Worm (Caenorhabditis elegans): ENCODE measurements around the gene clec-175.

Gene clec-175

DNA sequence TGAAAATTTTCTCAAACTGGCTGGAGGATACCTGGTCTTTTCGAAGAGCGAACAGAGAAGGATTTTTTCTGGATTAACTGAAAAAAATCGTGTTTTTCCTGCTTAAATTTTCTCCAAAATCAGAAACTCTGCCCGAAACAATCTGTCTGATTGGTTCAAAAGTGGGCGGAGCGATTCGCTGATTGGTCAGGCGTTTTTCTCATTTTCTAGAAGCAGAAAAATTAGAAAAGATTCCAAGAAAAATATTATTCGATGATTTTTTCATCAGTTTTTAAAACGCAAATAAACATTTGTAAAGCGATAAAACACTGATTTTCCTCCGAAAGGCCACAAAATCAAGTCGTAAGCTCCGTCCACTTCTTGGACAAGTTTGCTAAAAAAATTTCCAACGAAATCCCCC is 23.2 kb upstream of the clec-175 start:
- TF ChIP-seq aly-2 (tag; optimal IDR thresholded peaks at IDR 0.05) = no peak
- TF ChIP-seq nfya-1 (tag; optimal IDR thresholded peaks at IDR 0.05; ENCODE audit: insufficient read depth) = peak; percentile 60
- TF ChIP-seq ama-1 (optimal IDR thresholded peaks at IDR 0.05) = no peak

DNA sequence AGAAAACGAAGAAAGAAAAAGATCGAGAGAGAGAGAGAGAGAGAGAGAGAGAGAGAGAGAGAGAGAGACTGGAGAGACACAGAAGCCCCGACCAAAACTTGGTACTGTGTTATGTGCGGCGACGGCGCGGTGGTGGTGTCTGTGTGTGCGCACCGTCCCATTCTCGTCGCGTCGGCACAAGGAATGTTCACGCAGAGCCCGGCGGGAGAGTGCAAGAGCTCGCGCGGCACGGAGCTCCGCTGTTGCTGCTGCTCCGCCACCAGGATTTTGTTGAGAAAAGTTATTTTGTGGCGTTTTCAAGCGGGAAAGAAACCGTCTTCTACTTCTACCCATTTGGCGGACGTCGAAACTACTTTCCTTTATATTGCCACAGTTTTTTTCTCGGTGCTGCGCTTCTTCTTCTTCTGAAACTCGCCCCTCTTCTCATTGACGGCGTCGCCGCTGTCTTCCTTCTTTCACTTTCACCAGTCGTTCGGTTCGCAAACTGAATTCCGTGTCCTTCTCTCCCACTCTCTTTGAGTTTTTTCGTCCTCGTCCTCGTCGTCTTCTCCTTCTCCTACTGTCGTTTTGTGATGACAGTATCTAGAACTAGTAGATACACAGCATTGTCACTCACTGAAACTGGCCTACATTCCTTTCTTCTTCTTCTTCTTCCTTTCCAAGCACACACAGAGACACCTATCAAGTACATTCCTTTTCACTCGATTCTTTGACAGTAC is 22.6 kb upstream of the clec-175 start:
- TF ChIP-seq pha-4 (tag; optimal IDR thresholded peaks at IDR 0.05) (peak; percentile 63), ama-1 (optimal IDR thresholded peaks at IDR 0.05) (peak; percentile 4), aly-2 (tag; optimal IDR thresholded peaks at IDR 0.05) (no peak), nhr-23 (tag; optimal IDR thresholded peaks at IDR 0.05) (peak; percentile 12), nhr-25 (tag; optimal IDR thresholded peaks at IDR 0.05) (peak; percentile 77)

DNA sequence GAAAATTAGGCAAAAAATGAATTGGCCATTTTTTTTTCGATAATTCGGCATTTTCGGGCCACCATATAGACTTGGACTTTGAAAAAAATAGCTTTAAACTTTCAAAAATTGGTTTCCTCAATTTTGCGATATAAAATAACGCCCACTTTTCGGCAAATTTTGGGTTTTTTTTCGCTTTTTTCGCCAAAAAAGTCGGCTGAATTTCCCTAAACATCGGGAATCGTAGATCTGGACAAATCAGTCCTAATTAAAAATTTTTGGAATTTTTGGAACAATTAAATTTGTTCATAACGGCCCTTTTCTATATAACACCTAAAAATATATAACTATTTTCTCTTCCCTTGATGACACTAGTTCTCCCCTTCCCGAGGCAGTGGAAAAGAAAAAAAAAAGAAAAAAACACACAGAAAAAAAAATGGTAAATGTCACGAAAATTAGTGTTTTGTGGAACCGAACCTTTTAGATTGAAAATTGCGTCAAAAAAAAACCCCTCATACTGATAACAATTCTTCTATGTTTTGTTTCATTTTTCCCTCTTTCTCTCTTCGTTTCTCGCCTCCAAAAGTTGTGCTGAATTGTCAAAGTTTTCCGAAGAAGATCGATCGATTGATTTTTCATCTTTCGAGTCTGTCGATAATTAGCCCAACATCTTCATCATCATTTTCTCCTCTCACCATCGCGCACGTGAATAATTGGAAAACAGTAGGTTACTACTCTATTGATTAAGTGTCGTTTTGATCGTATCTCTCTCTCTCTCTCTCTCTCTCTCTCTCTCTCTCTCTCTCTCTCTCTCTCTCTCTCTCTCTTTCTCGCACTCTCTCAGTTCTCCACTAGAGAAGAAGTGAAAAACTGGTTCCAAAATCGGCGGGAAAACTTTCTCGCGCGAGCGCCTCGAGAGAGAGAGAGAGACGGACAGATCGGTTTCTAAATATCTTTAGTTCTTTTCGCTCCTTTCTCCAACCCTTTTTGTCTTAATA is 21.5 kb upstream of the clec-175 start, which contains the start of gene Y24D9A.6:
Gene Y24D9A.6, minus strand, starts transcription at position 51 of the 977 bp plus-strand sequence.
- TF ChIP-seq R02D3.7 (tag; optimal IDR thresholded peaks at IDR 0.05) (peak; percentile 34), mml-1 (tag; optimal IDR thresholded peaks at IDR 0.05) (peak; percentile 4), lsy-12 (tag; optimal IDR thresholded peaks at IDR 0.05) (peak; percentile 66), lin-15B (tag; optimal IDR thresholded peaks at IDR 0.05) (peak; percentile 28), ceh-9 (tag; optimal IDR thresholded peaks at IDR 0.05) (no peak), ceh-16 (tag; optimal IDR thresholded peaks at IDR 0.05) (peak; percentile 45), unc-62 (GFP tag; optimal IDR thresholded peaks at IDR 0.05) (peak; percentile 67), mdl-1 (tag; optimal IDR thresholded peaks at IDR 0.05) (peak; percentile 83), nhr-25 (tag; optimal IDR thresholded peaks at IDR 0.05) (peak; percentile 97), egl-5 (tag; optimal IDR thresholded peaks at IDR 0.05) (no peak), ceh-28 (tag; optimal IDR thresholded peaks at IDR 0.05) (peak; percentile 91), jun-1 (tag; optimal IDR thresholded peaks at IDR 0.05) (peak; percentile 49), elt-2 (tag; optimal IDR thresholded peaks at IDR 0.05) (peak; percentile 36), tbx-2 (tag; optimal IDR thresholded peaks at IDR 0.05) (no peak), nfya-1 (tag; optimal IDR thresholded peaks at IDR 0.05; ENCODE audit: insufficient read depth) (peak; percentile 63), ztf-4 (tag; optimal IDR thresholded peaks at IDR 0.05) (no peak), nhr-12 (tag; optimal IDR thresholded peaks at IDR 0.05) (no peak), elt-1 (tag; optimal IDR thresholded peaks at IDR 0.05) (peak; percentile 79), pha-4 (tag; optimal IDR thresholded peaks at IDR 0.05) (peak; percentile 46), nhr-67 (tag; optimal IDR thresholded peaks at IDR 0.05) (no peak), nhr-23 (tag; optimal IDR thresholded peaks at IDR 0.05) (peak; percentile 98), lin-39 (tag; optimal IDR thresholded peaks at IDR 0.05) (peak; percentile 7), nhr-237 (tag; optimal IDR thresholded peaks at IDR 0.05) (no peak), nhr-76 (tag; optimal IDR thresholded peaks at IDR 0.05) (no peak), nhr-43 (tag; optimal IDR thresholded peaks at IDR 0.05; ENCODE audit: poor library complexity, severe bottlenecking) (peak; percentile 80), daf-12 (tag; optimal IDR thresholded peaks at IDR 0.05) (no peak)

DNA sequence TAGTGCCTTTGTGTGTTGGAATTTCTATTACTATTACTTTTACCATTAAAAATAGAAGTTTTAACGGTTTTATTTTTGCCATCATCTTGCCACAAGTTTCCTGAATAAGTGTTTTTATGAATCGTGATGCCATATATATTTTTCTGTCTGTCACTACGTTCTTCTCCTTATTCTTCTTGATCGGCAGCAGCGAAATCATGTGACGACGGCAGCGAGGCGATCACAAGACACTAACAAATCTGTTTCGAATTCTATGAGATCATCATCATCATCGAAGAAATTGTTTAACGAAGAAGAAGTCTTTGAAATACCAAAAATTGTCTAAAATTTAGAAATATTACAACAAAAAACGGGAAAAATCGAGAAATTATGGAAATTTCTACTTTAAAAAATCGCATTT is 19.7 kb upstream of the clec-175 start:
- TF ChIP-seq nhr-28 (tag; optimal IDR thresholded peaks at IDR 0.05) (no peak), nfya-1 (tag; optimal IDR thresholded peaks at IDR 0.05; ENCODE audit: insufficient read depth) (peak; percentile 14), ama-1 (optimal IDR thresholded peaks at IDR 0.05) (peak; percentile 14), ZK546.5 (tag; optimal IDR thresholded peaks at IDR 0.05) (no peak), elt-2 (tag; optimal IDR thresholded peaks at IDR 0.05) (no peak), nhr-43 (tag; optimal IDR thresholded peaks at IDR 0.05; ENCODE audit: poor library complexity, severe bottlenecking) (peak; percentile 49), daf-12 (tag; optimal IDR thresholded peaks at IDR 0.05) (no peak), aly-2 (tag; optimal IDR thresholded peaks at IDR 0.05) (no peak), nhr-23 (tag; optimal IDR thresholded peaks at IDR 0.05) (peak; percentile 61), nhr-76 (tag; optimal IDR thresholded peaks at IDR 0.05) (no peak), nhr-25 (tag; optimal IDR thresholded peaks at IDR 0.05) (peak; percentile 75)

DNA sequence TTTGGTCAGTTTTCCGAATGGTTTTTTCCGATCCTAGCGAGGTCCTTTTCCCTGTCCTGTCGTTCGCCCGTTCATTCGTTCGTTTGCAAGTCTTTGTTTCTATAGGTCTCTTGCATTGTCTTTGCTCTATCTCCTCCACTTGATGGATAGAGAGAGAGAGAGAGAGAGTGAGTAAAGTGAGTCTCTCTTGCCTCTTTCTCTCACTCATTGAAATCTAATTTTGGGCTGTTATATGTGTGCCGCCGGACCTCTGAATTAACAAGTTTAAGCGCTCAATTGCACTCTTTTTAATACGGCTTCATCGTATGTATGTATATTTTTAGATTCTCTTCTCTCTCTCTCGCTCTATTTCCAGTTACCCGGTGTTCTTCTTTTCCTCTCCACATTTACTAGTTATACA is 18.3 kb upstream of the clec-175 start:
- TF ChIP-seq nfya-1 (tag; optimal IDR thresholded peaks at IDR 0.05; ENCODE audit: insufficient read depth) (peak; percentile 35), ceh-82 (tag; optimal IDR thresholded peaks at IDR 0.05) (no peak), ztf-4 (tag; optimal IDR thresholded peaks at IDR 0.05) (peak; percentile 37), pha-4 (tag; optimal IDR thresholded peaks at IDR 0.05) (peak; percentile 2), unc-39 (tag; optimal IDR thresholded peaks at IDR 0.05) (no peak)
